Fruit fly (Drosophila melanogaster) whole organism, embryonic: Measurements from ENCODE around the gene mld.

Source experiments
- Awh ChIP-seq: fragments of 200-800 bp; sonication (Bioruptor generic); IDR thresholded peaks from 2 replicates; pipeline ENCODE4, ENCODE4 v1.3.6; 2022; ENCODE audit warnings: missing biosample characterization, missing genetic modification characterization
- B-H1 ChIP-seq: fragments of 200-800 bp; sonication (Bioruptor generic); IDR thresholded peaks from 3 replicates; pipeline ENCODE4 v1.3.6; 2022; ENCODE audit warnings: missing biosample characterization, missing genetic modification characterization
- C15 ChIP-seq: fragments of 200-800 bp; sonication (Bioruptor generic); IDR thresholded peaks from 3 replicates; pipeline ENCODE4 v1.3.6; 2022; ENCODE audit warnings: missing biosample characterization, missing genetic modification characterization
- CG10979 ChIP-seq: fragments of 200-800 bp; sonication (Bioruptor generic); optimal IDR thresholded peaks from 2 replicates; lab custom pipeline; 2018; ENCODE audit warnings: missing biosample characterization, mild to moderate bottlenecking, missing genetic modification characterization, moderate library complexity
- CG11398 ChIP-seq: fragments of 200-800 bp; sonication (Bioruptor generic); optimal IDR thresholded peaks from 2 replicates; lab custom pipeline; 2016; ENCODE audit warnings: missing biosample characterization, missing genetic modification characterization
- CG14965 ChIP-seq: fragments of 200-800 bp; sonication (Bioruptor generic); optimal IDR thresholded peaks from 2 replicates; lab custom pipeline; 2016; ENCODE audit warnings: missing biosample characterization, missing genetic modification characterization, borderline replicate concordance
- CG15269 ChIP-seq: fragments of 200-800 bp; sonication (Bioruptor generic); optimal IDR thresholded peaks from 2 replicates; lab custom pipeline; 2018; ENCODE audit warnings: missing biosample characterization, mild to moderate bottlenecking, missing genetic modification characterization, moderate library complexity
- CG17802 ChIP-seq: fragments of 200-800 bp; sonication (Bioruptor generic); optimal IDR thresholded peaks from 2 replicates; lab custom pipeline; 2018; ENCODE audit warnings: missing biosample characterization, mild to moderate bottlenecking, missing genetic modification characterization, moderate library complexity
- CG17829 ChIP-seq: fragments of 200-800 bp; optimal IDR thresholded peaks from 2 replicates; lab custom pipeline; 2019; ENCODE audit warnings: missing biosample characterization, mild to moderate bottlenecking, missing genetic modification characterization, moderate library complexity
- CG3163 ChIP-seq: fragments of 200-800 bp; sonication (Bioruptor generic); optimal IDR thresholded peaks from 3 replicates; lab custom pipeline; 2016; ENCODE audit warnings: missing biosample characterization, missing genetic modification characterization
- CG32767 ChIP-seq: fragments of 200-800 bp; sonication (Bioruptor generic); IDR thresholded peaks from 2 replicates; pipeline ENCODE4 v1.3.6; 2022; ENCODE audit warnings: missing biosample characterization, missing genetic modification characterization
- CG4282 ChIP-seq: fragments of 200-800 bp; sonication (Bioruptor generic); optimal IDR thresholded peaks from 2 replicates; lab custom pipeline; 2016; ENCODE audit warnings: missing biosample characterization, missing genetic modification characterization
- CG4328 ChIP-seq: fragments of 200-800 bp; sonication (Bioruptor generic); optimal IDR thresholded peaks from 3 replicates; lab custom pipeline; 2017; ENCODE audit warnings: missing biosample characterization, missing genetic modification reagents, missing genetic modification characterization
- CG7372 ChIP-seq: fragments of 200-800 bp; sonication (Bioruptor generic); IDR thresholded peaks from 2 replicates; pipeline ENCODE4 v1.3.6; 2022; ENCODE audit warnings: missing biosample characterization, missing genetic modification characterization
- CG8290 ChIP-seq, 3 experiments: fragments of 200-800 bp; sonication (Bioruptor generic); optimal IDR thresholded peaks; 2 replicates each; lab custom pipeline; 2016 to 2019; ENCODE audit warnings: missing biosample characterization in 3 of 3, missing genetic modification characterization in 3 of 3, mild to moderate bottlenecking in 2 of 3, moderate library complexity in 1 of 3
- CG9215 ChIP-seq: fragments of 200-800 bp; sonication (Bioruptor generic); IDR thresholded peaks from 2 replicates; pipeline ENCODE4 v1.3.6; 2022; ENCODE audit warnings: missing biosample characterization, missing genetic modification characterization
- CG9817 ChIP-seq: fragments of 200-800 bp; sonication (Bioruptor generic); optimal IDR thresholded peaks from 2 replicates; lab custom pipeline; 2018; ENCODE audit warnings: missing biosample characterization, mild to moderate bottlenecking, missing genetic modification characterization, moderate library complexity
- Camta ChIP-seq: fragments of 200-800 bp; sonication (Bioruptor generic); optimal IDR thresholded peaks from 2 replicates; lab custom pipeline; 2016; ENCODE audit warnings: missing biosample characterization, missing genetic modification characterization
- CkIIα-i1 ChIP-seq: fragments of 200-800 bp; sonication (Bioruptor generic); IDR thresholded peaks from 2 replicates; pipeline ENCODE4 v1.3.6; 2022; ENCODE audit warnings: missing biosample characterization, missing genetic modification characterization
- D19A ChIP-seq: fragments of 200-800 bp; optimal IDR thresholded peaks from 3 replicates; lab custom pipeline; 2019; ENCODE audit warnings: missing biosample characterization, mild to moderate bottlenecking, missing genetic modification characterization, moderate library complexity
- Doc3 ChIP-seq: fragments of 200-800 bp; sonication (Bioruptor generic); IDR thresholded peaks from 3 replicates; pipeline ENCODE4 v1.3.6; 2022; ENCODE audit warnings: missing biosample characterization, missing genetic modification characterization; ENCODE audit not compliant: partially characterized antibody
- Ets97D ChIP-seq: fragments of 200-800 bp; sonication (Bioruptor generic); optimal IDR thresholded peaks from 3 replicates; lab custom pipeline; 2016; ENCODE audit warnings: missing biosample characterization, missing genetic modification characterization
- Fer1 ChIP-seq: fragments of 200-800 bp; sonication (Bioruptor generic); optimal IDR thresholded peaks from 2 replicates; lab custom pipeline; 2017; ENCODE audit warnings: missing biosample characterization, mild to moderate bottlenecking, missing genetic modification characterization
- Gsc ChIP-seq: fragments of 200-800 bp; sonication (Bioruptor generic); IDR thresholded peaks from 2 replicates; pipeline ENCODE4 v1.3.6; 2022; ENCODE audit warnings: missing biosample characterization, missing genetic modification characterization
- Oli ChIP-seq: fragments of 200-800 bp; sonication (Bioruptor generic); optimal IDR thresholded peaks from 2 replicates; lab custom pipeline; 2018; ENCODE audit warnings: missing biosample characterization, mild to moderate bottlenecking, missing genetic modification characterization, moderate library complexity
- Rfx ChIP-seq: fragments of 200-800 bp; sonication (Bioruptor generic); IDR thresholded peaks from 2 replicates; pipeline ENCODE4 v1.3.6; 2022; ENCODE audit warnings: missing biosample characterization, missing genetic modification characterization
- Side ChIP-seq: fragments of 200-800 bp; sonication (Bioruptor generic); optimal IDR thresholded peaks from 2 replicates; lab custom pipeline; 2016; ENCODE audit warnings: missing biosample characterization, missing genetic modification characterization
- Sry-β ChIP-seq: fragments of 200-800 bp; sonication (Bioruptor generic); optimal IDR thresholded peaks from 2 replicates; lab custom pipeline; 2018; ENCODE audit warnings: missing biosample characterization, mild to moderate bottlenecking, missing genetic modification characterization, moderate library complexity
- cwo ChIP-seq: fragments of 200-800 bp; sonication (Bioruptor generic); optimal IDR thresholded peaks from 3 replicates; lab custom pipeline; 2017; ENCODE audit warnings: missing biosample characterization, missing genetic modification characterization, mild to moderate bottlenecking, moderate library complexity, missing genetic modification reagents
- emc ChIP-seq: fragments of 200-800 bp; sonication (Bioruptor generic); optimal IDR thresholded peaks from 2 replicates; lab custom pipeline; 2016; ENCODE audit warnings: missing biosample characterization, missing genetic modification characterization
- exex ChIP-seq: fragments of 200-800 bp; sonication (Bioruptor generic); optimal IDR thresholded peaks from 4 replicates; lab custom pipeline; 2018; ENCODE audit warnings: missing biosample characterization, mild to moderate bottlenecking, missing genetic modification characterization, moderate library complexity
- insv ChIP-seq, 2 experiments: fragments of 200-800 bp; sonication (Bioruptor generic); optimal IDR thresholded peaks; 3 replicates each; lab custom pipeline; 2016 to 2018; ENCODE audit warnings: missing biosample characterization in 2 of 2, missing genetic modification characterization in 2 of 2
- lab ChIP-seq: fragments of 200-800 bp; sonication (Bioruptor generic); optimal IDR thresholded peaks from 3 replicates; lab custom pipeline; 2017; ENCODE audit warnings: missing biosample characterization, missing genetic modification characterization, mild to moderate bottlenecking, moderate library complexity, missing genetic modification reagents
- lmd ChIP-seq: fragments of 200-800 bp; sonication (Bioruptor generic); IDR thresholded peaks from 2 replicates; pipeline ENCODE4 v1.3.6; 2022; ENCODE audit warnings: missing biosample characterization, missing genetic modification characterization
- lov ChIP-seq, 2 experiments: fragments of 200-800 bp in 1 of 2; fragments of >200 bp in 1 of 2; sonication (Bioruptor generic) in 1 of 2; IDR thresholded peaks in 1 of 2; optimal IDR thresholded peaks in 1 of 2; 2 replicates in 1 of 2; 3 replicates in 1 of 2; pipeline versions ENCODE4 v1.3.6 to Lab custom; 2017 to 2022; ENCODE audit warnings: missing biosample characterization in 1 of 2, missing genetic modification characterization in 1 of 2
- mam ChIP-seq: fragments of 200-800 bp; sonication (Bioruptor generic); optimal IDR thresholded peaks from 3 replicates; lab custom pipeline; 2016; ENCODE audit warnings: missing biosample characterization, missing genetic modification characterization
- nerfin-2 ChIP-seq: fragments of 200-800 bp; sonication (Bioruptor generic); IDR thresholded peaks from 2 replicates; pipeline ENCODE4 v1.3.6; 2022; ENCODE audit warnings: missing biosample characterization, missing genetic modification characterization; ENCODE audit not compliant: partially characterized antibody
- oc ChIP-seq: fragments of 200-800 bp; sonication (Bioruptor generic); optimal IDR thresholded peaks from 2 replicates; lab custom pipeline; 2018; ENCODE audit warnings: missing biosample characterization, mild to moderate bottlenecking, missing genetic modification characterization, moderate library complexity
- p53 ChIP-seq: fragments of 200-800 bp; sonication (Bioruptor generic); optimal IDR thresholded peaks from 2 replicates; lab custom pipeline; 2016; ENCODE audit warnings: missing biosample characterization, missing genetic modification characterization
- peb ChIP-seq: fragments of 200-800 bp; sonication (Bioruptor generic); IDR thresholded peaks from 2 replicates; pipeline ENCODE4 v1.3.6; 2022; ENCODE audit warnings: missing biosample characterization, missing genetic modification characterization
- pros ChIP-seq: fragments of 200-800 bp; sonication (Bioruptor generic); optimal IDR thresholded peaks from 3 replicates; lab custom pipeline; 2019; ENCODE audit warnings: missing biosample characterization, mild to moderate bottlenecking, missing genetic modification characterization, moderate library complexity
- psq ChIP-seq: fragments of 200-800 bp; sonication (Bioruptor generic); optimal IDR thresholded peaks from 2 replicates; lab custom pipeline; 2017; ENCODE audit warnings: missing biosample characterization, missing genetic modification characterization
- ro ChIP-seq: fragments of 200-800 bp; sonication (Bioruptor generic); IDR thresholded peaks from 2 replicates; pipeline ENCODE4 v1.3.6; 2022; ENCODE audit warnings: missing biosample characterization, missing genetic modification characterization
- slp2 ChIP-seq: fragments of 200-800 bp; sonication (Bioruptor generic); optimal IDR thresholded peaks from 2 replicates; lab custom pipeline; 2016; ENCODE audit warnings: missing biosample characterization, missing genetic modification characterization
- sna ChIP-seq: fragments of 200-800 bp; sonication (Bioruptor generic); IDR thresholded peaks from 2 replicates; pipeline ENCODE4 v1.3.6; 2022; ENCODE audit warnings: missing biosample characterization, missing genetic modification characterization; ENCODE audit not compliant: partially characterized antibody
- tna ChIP-seq: fragments of 200-800 bp; sonication (Bioruptor generic); IDR thresholded peaks from 2 replicates; pipeline ENCODE4 v1.3.6; 2022; ENCODE audit warnings: missing biosample characterization, missing genetic modification characterization; ENCODE audit not compliant: partially characterized antibody
- vnd ChIP-seq: fragments of 200-800 bp; sonication (Bioruptor generic); IDR thresholded peaks from 3 replicates; pipeline ENCODE4 v1.3.6; 2022; ENCODE audit warnings: missing biosample characterization, missing genetic modification characterization; ENCODE audit not compliant: partially characterized antibody
- wor ChIP-seq: fragments of 200-800 bp; sonication (Bioruptor generic); IDR thresholded peaks from 2 replicates; pipeline ENCODE4 v1.3.6; 2022; ENCODE audit warnings: missing biosample characterization, missing genetic modification characterization
- z ChIP-seq: fragments of 200-800 bp; sonication (Bioruptor generic); IDR thresholded peaks from 3 replicates; pipeline ENCODE4 v1.3.6; 2022; ENCODE audit warnings: missing biosample characterization, missing genetic modification characterization

mld gene

dm6 chr3R:24572540-24573043, 12.9 kb upstream of the mld start (continued):
- peak; percentile 98 for TF ChIP-seq CG17829 (tag; lab: Kevin White, UChicago)
- TF ChIP-seq CG9215 (GFP tag; lab: Robert Waterston, UW), result peak; percentile 95
- TF ChIP-seq CG7372 (GFP tag; lab: Robert Waterston, UW), result peak; percentile 96
- peak; percentile 90 for TF ChIP-seq CG8290 (GFP tag; optimal IDR thresholded peaks at IDR 0.05; lab: Kevin White, UChicago)
- TF ChIP-seq CG8290 (tag; optimal IDR thresholded peaks at IDR 0.05; lab: Kevin White, UChicago), result peak; percentile 62 to 92
- peak; percentile 96 for TF ChIP-seq Side (GFP tag; lab: Kevin White, UChicago)
- TF ChIP-seq Sry-β, result peak; percentile 50
- peak; percentile 98 for TF ChIP-seq CG15269 (tag; lab: Kevin White, UChicago)
- TF ChIP-seq Awh (GFP tag; lab: Robert Waterston, UW), result peak; percentile 99
- peak; percentile 86 for TF ChIP-seq CG3163 (GFP tag; lab: Kevin White, UChicago)
- TF ChIP-seq nerfin-2 (GFP tag; lab: Robert Waterston, UW), result no peak
- TF ChIP-seq z (GFP tag; lab: Robert Waterston, UW), result peak; percentile 85
- TF ChIP-seq C15, result peak; percentile 93
- no peak for TF ChIP-seq vnd
- peak; percentile 98 for TF ChIP-seq B-H1 (GFP tag; lab: Robert Waterston, UW)
- TF ChIP-seq exex (tag; lab: Kevin White, UChicago), result peak; percentile 92
- TF ChIP-seq mam, result peak; percentile 97
- peak; percentile 99 for TF ChIP-seq oc
- TF ChIP-seq CG11398 (GFP tag; lab: Kevin White, UChicago), result peak; percentile 94
- peak; percentile 98 for TF ChIP-seq CG32767 (GFP tag; lab: Robert Waterston, UW)
- no peak for TF ChIP-seq tna (GFP tag; lab: Robert Waterston, UW)
- peak; percentile 81 for TF ChIP-seq CG17802 (tag; lab: Kevin White, UChicago)
- TF ChIP-seq Gsc (GFP tag; lab: Robert Waterston, UW), result no peak
- peak; percentile 88 for TF ChIP-seq Ets97D (GFP tag; lab: Kevin White, UChicago)
- TF ChIP-seq pros (GFP tag; lab: Kevin White, UChicago), result peak; percentile 61
- TF ChIP-seq slp2 (GFP tag; lab: Kevin White, UChicago), result peak; percentile 93
- peak; percentile 64 for TF ChIP-seq CG4282 (GFP tag; lab: Kevin White, UChicago)
- TF ChIP-seq CG14965 (GFP tag; lab: Kevin White, UChicago), result peak; percentile 16
- TF ChIP-seq wor, result peak; percentile 97
- peak; percentile 96 for TF ChIP-seq CG10979
- TF ChIP-seq peb (GFP tag; lab: Robert Waterston, UW), result peak; percentile 94
- peak; percentile 95 for TF ChIP-seq D19A (tag; lab: Kevin White, UChicago)
- peak; percentile 95 for TF ChIP-seq Camta (GFP tag; lab: Kevin White, UChicago)
- peak; percentile 96 for TF ChIP-seq Oli (tag; lab: Kevin White, UChicago)
- TF ChIP-seq CG4328, result peak; percentile 97
- TF ChIP-seq cwo (GFP tag; lab: Kevin White, UChicago), result peak; percentile 97
- TF ChIP-seq CkIIα-i1 (GFP tag; lab: Robert Waterston, UW), result peak; percentile 90
- TF ChIP-seq sna, result no peak
- TF ChIP-seq psq (GFP tag; lab: Kevin White, UChicago), result peak; percentile 95
- peak; percentile 96 for TF ChIP-seq CG9817 (tag; lab: Kevin White, UChicago)
- peak; percentile 85 for TF ChIP-seq emc (GFP tag; lab: Kevin White, UChicago)
- peak; percentile 67 for TF ChIP-seq p53 (GFP tag; lab: Kevin White, UChicago)
- TF ChIP-seq Fer1 (GFP tag; lab: Kevin White, UChicago), result peak; percentile 99
- peak; percentile 99 for TF ChIP-seq lab (GFP tag; lab: Kevin White, UChicago)
- TF ChIP-seq insv (GFP tag; optimal IDR thresholded peaks at IDR 0.05; lab: Kevin White, UChicago), result peak in 1 of 2 experiments; percentile 72
- peak; percentile 98 for TF ChIP-seq lmd
- TF ChIP-seq ro (GFP tag; lab: Robert Waterston, UW), result peak; percentile 95
- no peak for TF ChIP-seq lov (optimal IDR thresholded peaks at IDR 0.05; lab: Kevin White, UChicago)
- TF ChIP-seq lov (GFP tag; IDR thresholded peaks at IDR 0.05; lab: Robert Waterston, UW), result peak; percentile 98
- TF ChIP-seq Doc3 (GFP tag; lab: Robert Waterston, UW), result no peak
- peak; percentile 99 for TF ChIP-seq Rfx (GFP tag; lab: Robert Waterston, UW)
